Fruit fly (Drosophila melanogaster) whole organism, prepupa: Measurements from ENCODE around the gene CG11593.

ENCODE experiments used
- CG16779 ChIP-seq: fragments of 200-800 bp; sonication (Bioruptor generic); optimal IDR thresholded peaks from 3 replicates; lab custom pipeline; 2017; ENCODE audit warnings: missing biosample characterization, mild to moderate bottlenecking, missing genetic modification characterization
- CG6854 ChIP-seq: fragments of 200-800 bp; sonication (Bioruptor generic); optimal IDR thresholded peaks from 2 replicates; lab custom pipeline; 2017; ENCODE audit warnings: missing biosample characterization, mild to moderate bottlenecking, missing genetic modification characterization
- CG8319 ChIP-seq: fragments of 200-800 bp; sonication (Bioruptor generic); optimal IDR thresholded peaks from 3 replicates; lab custom pipeline; 2016; ENCODE audit warnings: missing biosample characterization, missing genetic modification characterization
- Eip78C ChIP-seq: fragments of 200-800 bp; sonication (Bioruptor generic); peaks from one replicate; lab custom pipeline; 2016; ENCODE audit warnings: missing biosample characterization, missing genetic modification characterization
- fd59A ChIP-seq: fragments of 200-800 bp; sonication (Bioruptor generic); optimal IDR thresholded peaks from 2 replicates; lab custom pipeline; 2017; ENCODE audit warnings: missing biosample characterization, mild to moderate bottlenecking, missing genetic modification characterization, missing genetic modification reagents
- fd85E ChIP-seq: fragments of 200-800 bp; sonication (Bioruptor generic); optimal IDR thresholded peaks from 3 replicates; lab custom pipeline; 2016; ENCODE audit warnings: missing biosample characterization, missing genetic modification characterization

DNA sequence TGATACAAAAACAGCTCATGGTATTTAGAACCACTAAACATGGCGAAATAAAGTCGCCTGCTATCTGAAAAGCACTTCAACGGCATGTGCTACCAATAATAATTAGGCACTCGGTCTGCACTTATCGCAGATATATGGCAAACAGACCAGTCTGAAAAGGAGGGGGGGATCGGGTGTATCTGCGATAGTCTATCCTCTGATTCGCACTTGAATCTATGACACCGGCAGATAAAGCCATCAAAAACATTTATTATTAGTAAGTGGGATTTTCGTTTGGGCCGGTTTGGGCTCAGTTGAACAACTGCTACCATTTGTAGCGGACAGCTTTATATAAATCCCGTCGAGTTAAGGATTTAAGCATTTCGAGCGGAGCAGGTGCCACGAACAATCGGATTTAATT lies 47.0 kb upstream of the CG11593 start, which contains the start of gene CG14989:
- TF ChIP-seq Eip78C (GFP tag; lab: Kevin White, UChicago) (no peak), CG8319 (GFP tag; lab: Kevin White, UChicago) (no peak), CG6854 (GFP tag; lab: Kevin White, UChicago) (no peak), CG16779 (tag; lab: Kevin White, UChicago) (no peak), fd85E (GFP tag; lab: Kevin White, UChicago) (no peak), fd59A (GFP tag; lab: Kevin White, UChicago) (no peak)
